Fruit fly (Drosophila melanogaster) whole organism, wandering third instar larva: Measurements from ENCODE around the gene CG42590.

Experiments used
- Abd-B ChIP-seq: fragments of >200 bp; optimal IDR thresholded peaks from 2 replicates; lab custom pipeline; 2017; ENCODE audit warnings: missing biosample characterization, missing genetic modification characterization
- CG32264 ChIP-seq: fragments of 200-800 bp; sonication (Bioruptor generic); optimal IDR thresholded peaks from 2 replicates; lab custom pipeline; 2016; ENCODE audit warnings: missing biosample characterization, missing genetic modification characterization
- CG9705 ChIP-seq: fragments of 200-800 bp; sonication (Bioruptor generic); optimal IDR thresholded peaks from 2 replicates; lab custom pipeline; 2018; ENCODE audit warnings: missing biosample characterization, mild to moderate bottlenecking, missing genetic modification characterization
- CrebA ChIP-seq: fragments of 200-800 bp; sonication (Bioruptor generic); optimal IDR thresholded peaks from 2 replicates; lab custom pipeline; 2016; ENCODE audit warnings: missing biosample characterization, mild to moderate bottlenecking, missing genetic modification characterization, borderline replicate concordance
- Dfd ChIP-seq: fragments of >200 bp; optimal IDR thresholded peaks from 2 replicates; lab custom pipeline; 2017; ENCODE audit warnings: missing biosample characterization, missing genetic modification characterization
- Dif ChIP-seq: fragments of 200-275, 200-300 bp; sonication (Bioruptor generic); optimal IDR thresholded peaks from 2 replicates; lab custom pipeline; 2018; ENCODE audit warnings: missing biosample characterization, missing genetic modification characterization; ENCODE audit not compliant: partially characterized antibody
- GATAd ChIP-seq: sonication (Bioruptor generic); optimal IDR thresholded peaks from 2 replicates; lab custom pipeline; 2016; ENCODE audit warnings: missing biosample characterization, missing genetic modification characterization
- HLH106 ChIP-seq: fragments of 200-800 bp; optimal IDR thresholded peaks from 3 replicates; lab custom pipeline; 2019; ENCODE audit warnings: missing biosample characterization, mild to moderate bottlenecking, missing genetic modification characterization, moderate library complexity
- Hnf4 ChIP-seq: fragments of 200-800 bp; sonication (Bioruptor generic); optimal IDR thresholded peaks from 2 replicates; lab custom pipeline; 2016; ENCODE audit warnings: missing biosample characterization, mild to moderate bottlenecking, missing genetic modification characterization
- Jra ChIP-seq: sonication (Bioruptor generic); optimal IDR thresholded peaks from 2 replicates; lab custom pipeline; 2016; ENCODE audit warnings: missing biosample characterization, missing genetic modification characterization
- Mio ChIP-seq: sonication (Bioruptor generic); optimal IDR thresholded peaks from 2 replicates; lab custom pipeline; 2016; ENCODE audit warnings: missing biosample characterization, missing genetic modification characterization
- Myc ChIP-seq: fragments of >200 bp; optimal IDR thresholded peaks from 2 replicates; lab custom pipeline; 2017
- OdsH ChIP-seq: fragments of 200-800 bp; sonication (Bioruptor generic); optimal IDR thresholded peaks from 2 replicates; lab custom pipeline; 2016; ENCODE audit warnings: missing biosample characterization, mild to moderate bottlenecking, missing genetic modification characterization
- Rel ChIP-seq, 2 experiments: fragments of 200-800 bp; sonication (Bioruptor generic) in 1 of 2; optimal IDR thresholded peaks; 2 replicates in 1 of 2; 3 replicates in 1 of 2; lab custom pipeline; 2016 to 2019; ENCODE audit warnings: mild to moderate bottlenecking in 2 of 2, missing biosample characterization in 2 of 2, missing genetic modification characterization in 2 of 2, moderate library complexity in 1 of 2
- Sp1 ChIP-seq: fragments of 200-800 bp; sonication (Bioruptor generic); optimal IDR thresholded peaks from 3 replicates; lab custom pipeline; 2019; ENCODE audit warnings: missing biosample characterization, mild to moderate bottlenecking, missing genetic modification characterization, moderate library complexity
- Vsx2 ChIP-seq: fragments of 200-300, 225-300 bp; sonication (Bioruptor generic); optimal IDR thresholded peaks from 2 replicates; lab custom pipeline; 2018; ENCODE audit warnings: missing biosample characterization, missing genetic modification characterization; ENCODE audit not compliant: partially characterized antibody
- brk ChIP-seq: fragments of 200-800 bp; sonication (Bioruptor generic); optimal IDR thresholded peaks from 2 replicates; lab custom pipeline; 2016; ENCODE audit warnings: missing biosample characterization, mild to moderate bottlenecking, missing genetic modification characterization
- dl ChIP-seq, 2 experiments: fragments of 175-275, 200-275 bp in 1 of 2; fragments of 200-275 bp in 1 of 2; sonication (Bioruptor generic); optimal IDR thresholded peaks; lab custom pipeline; 2018; ENCODE audit warnings: mild to moderate bottlenecking in 2 of 2, missing biosample characterization in 2 of 2, missing genetic modification characterization in 2 of 2, moderate library complexity in 2 of 2; ENCODE audit not compliant: partially characterized antibody in 2 of 2, insufficient read depth in 1 of 2
- dmrt93B ChIP-seq: fragments of 200-800 bp; sonication (Bioruptor generic); optimal IDR thresholded peaks from 2 replicates; lab custom pipeline; 2018; ENCODE audit warnings: missing biosample characterization, mild to moderate bottlenecking, missing genetic modification characterization
- dsf ChIP-seq: sonication (Bioruptor generic); optimal IDR thresholded peaks from 2 replicates; lab custom pipeline; 2016; ENCODE audit warnings: missing biosample characterization, missing genetic modification characterization, borderline replicate concordance
- ey ChIP-seq: fragments of 200-800 bp; sonication (Bioruptor generic); optimal IDR thresholded peaks from 2 replicates; lab custom pipeline; 2016; ENCODE audit warnings: missing biosample characterization, missing genetic modification characterization
- foxo ChIP-seq, 2 experiments: fragments of 200-800 bp; sonication (Bioruptor generic); optimal IDR thresholded peaks; 2 replicates in 1 of 2; 3 replicates in 1 of 2; lab custom pipeline; 2016 to 2017; ENCODE audit warnings: missing biosample characterization in 2 of 2, missing genetic modification characterization in 2 of 2
- fru ChIP-seq: fragments of 200-800 bp; sonication (Bioruptor generic); optimal IDR thresholded peaks from 3 replicates; lab custom pipeline; 2016; ENCODE audit warnings: missing biosample characterization, mild to moderate bottlenecking, missing genetic modification characterization
- h ChIP-seq: fragments of 200-800 bp; sonication (Bioruptor generic); optimal IDR thresholded peaks from 3 replicates; lab custom pipeline; 2016; ENCODE audit warnings: missing biosample characterization, mild to moderate bottlenecking, missing genetic modification characterization
- jim ChIP-seq: fragments of 175-275, 200-325 bp; sonication (Bioruptor generic); optimal IDR thresholded peaks from 2 replicates; lab custom pipeline; 2016; ENCODE audit warnings: missing biosample characterization, mild to moderate bottlenecking, missing genetic modification characterization
- psq ChIP-seq: fragments of 200-800 bp; sonication (Bioruptor generic); optimal IDR thresholded peaks from 3 replicates; lab custom pipeline; 2017; ENCODE audit warnings: missing biosample characterization, mild to moderate bottlenecking, missing genetic modification characterization, moderate library complexity
- rgr ChIP-seq: fragments of 200-800 bp; sonication (Bioruptor generic); optimal IDR thresholded peaks from 3 replicates; lab custom pipeline; 2016; ENCODE audit warnings: missing biosample characterization, mild to moderate bottlenecking, missing genetic modification characterization
- sage ChIP-seq: fragments of 200-800 bp; sonication (Bioruptor generic); optimal IDR thresholded peaks from 2 replicates; lab custom pipeline; 2016; ENCODE audit warnings: missing biosample characterization, mild to moderate bottlenecking, missing genetic modification characterization
- tai ChIP-seq: sonication (Bioruptor generic); optimal IDR thresholded peaks from 2 replicates; lab custom pipeline; 2016; ENCODE audit warnings: missing biosample characterization, missing genetic modification characterization
- usp ChIP-seq: fragments of >200 bp; optimal IDR thresholded peaks from 2 replicates; lab custom pipeline; 2017; ENCODE audit warnings: missing biosample characterization, missing genetic modification characterization
- woc ChIP-seq: sonication (Bioruptor generic); optimal IDR thresholded peaks from 2 replicates; lab custom pipeline; 2016; ENCODE audit warnings: missing biosample characterization, mild to moderate bottlenecking, missing genetic modification characterization

Gene CG42590

DNA sequence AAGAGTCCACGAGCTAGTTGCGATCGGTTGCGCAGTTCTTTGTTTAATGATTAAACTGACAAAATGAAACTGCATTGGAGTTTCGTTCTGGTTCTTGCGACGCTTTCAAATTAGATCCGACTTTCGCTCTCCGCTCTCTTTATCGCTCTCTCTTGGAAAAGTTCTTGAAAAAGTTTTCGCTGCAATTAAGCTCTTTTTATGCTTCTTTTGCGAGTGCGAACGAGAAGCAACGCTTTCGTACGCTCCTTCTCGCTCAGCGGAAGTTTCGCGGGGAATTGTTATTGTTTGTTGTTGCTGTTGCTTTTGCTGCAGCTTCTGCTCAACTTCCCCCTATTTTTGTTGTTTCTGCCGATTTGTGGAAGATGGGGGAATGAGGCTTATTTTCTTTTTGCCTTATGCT, 12.7 kb downstream of the CG42590 start:
- no peak for TF ChIP-seq usp
- TF ChIP-seq Dif, result peak; percentile 80
- TF ChIP-seq Vsx2 (GFP tag; lab: Kevin White, UChicago), result no peak
- peak; percentile 74 for TF ChIP-seq CrebA (GFP tag; lab: Kevin White, UChicago)
- no peak for TF ChIP-seq Rel (GFP tag; optimal IDR thresholded peaks at IDR 0.05; lab: Kevin White, UChicago)
- peak; percentile 77 for TF ChIP-seq Rel (tag; optimal IDR thresholded peaks at IDR 0.05; lab: Kevin White, UChicago)
- peak; percentile 18 for TF ChIP-seq brk (GFP tag; lab: Kevin White, UChicago)
- TF ChIP-seq CG32264 (GFP tag; lab: Kevin White, UChicago), result no peak
- TF ChIP-seq tai, result no peak
- TF ChIP-seq foxo (GFP tag; optimal IDR thresholded peaks at IDR 0.05; lab: Kevin White, UChicago), result no peak
- TF ChIP-seq Jra, result no peak
- peak; percentile 65 to 74 for TF ChIP-seq dl (GFP tag; optimal IDR thresholded peaks at IDR 0.05; lab: Kevin White, UChicago; ENCODE audit: insufficient read depth in 1 of 2, partially characterized antibody in 2 of 2)
- TF ChIP-seq Sp1 (GFP tag; lab: Kevin White, UChicago), result no peak
- TF ChIP-seq, all 38 proteins: peak for 5

DNA sequence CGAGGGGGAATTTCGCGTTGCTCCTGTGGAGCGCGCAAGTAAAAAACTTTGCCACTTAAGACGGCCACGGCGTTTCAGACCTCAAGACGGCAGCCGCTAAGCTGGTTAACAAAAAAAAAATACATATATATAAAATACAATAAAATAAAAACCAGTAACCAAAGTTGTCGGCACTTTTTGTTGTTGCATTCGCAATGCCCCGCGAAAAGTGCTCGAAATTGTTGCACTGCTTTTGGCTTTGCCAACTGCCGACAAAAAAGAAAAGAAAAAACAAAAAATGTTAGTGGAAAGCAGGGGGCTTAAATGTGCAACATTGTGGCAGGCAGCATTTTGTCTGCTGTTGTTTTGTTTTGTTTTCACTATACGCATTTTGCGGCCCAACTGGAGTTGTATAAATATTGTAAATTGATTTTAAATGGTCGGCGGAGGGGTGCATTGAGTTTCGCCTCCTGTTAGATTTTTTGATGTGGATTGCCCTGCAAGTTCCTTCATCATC, 24.2 kb downstream of the CG42590 start:
- TF ChIP-seq HLH106 (tag; lab: Kevin White, UChicago) (no peak), ey (GFP tag; lab: Kevin White, UChicago) (no peak), psq (no peak), tai (no peak), Myc (lab: Kevin White, UChicago) (no peak), jim (no peak), usp (no peak), sage (GFP tag; lab: Kevin White, UChicago) (no peak), Abd-B (GFP tag; lab: Kevin White, UChicago) (no peak), Jra (no peak), Dfd (no peak), dsf (GFP tag; lab: Kevin White, UChicago) (no peak), fru (GFP tag; lab: Kevin White, UChicago) (no peak), Vsx2 (GFP tag; lab: Kevin White, UChicago) (no peak), woc (no peak), OdsH (GFP tag; lab: Kevin White, UChicago) (no peak), Hnf4 (GFP tag; lab: Kevin White, UChicago) (no peak), Mio (GFP tag; lab: Kevin White, UChicago) (no peak), GATAd (no peak)

DNA sequence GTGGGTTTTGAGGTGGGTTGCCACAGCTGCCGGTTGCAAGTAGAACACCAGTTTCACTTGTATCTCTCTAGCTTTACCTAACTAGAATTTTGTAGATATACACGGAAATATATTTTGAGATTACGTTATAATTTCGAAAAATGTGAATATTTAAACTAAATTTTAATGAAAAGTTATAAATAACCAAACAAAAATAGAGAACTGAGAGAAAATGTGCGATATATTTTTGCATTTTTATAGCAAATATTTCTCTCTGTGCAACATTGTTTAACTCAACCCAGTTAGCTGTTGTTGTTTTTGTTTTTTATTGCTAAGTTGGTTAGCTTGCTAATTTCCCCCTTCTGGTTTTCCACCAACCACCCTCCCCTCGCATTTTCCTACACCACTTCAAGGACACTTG, 25.4 kb downstream of the CG42590 start:
- TF ChIP-seq Rel (GFP tag; optimal IDR thresholded peaks at IDR 0.05; lab: Kevin White, UChicago) (no peak), Rel (tag; optimal IDR thresholded peaks at IDR 0.05; lab: Kevin White, UChicago) (no peak), CG9705 (GFP tag; lab: Kevin White, UChicago) (no peak), dmrt93B (GFP tag; lab: Kevin White, UChicago) (no peak), fru (GFP tag; lab: Kevin White, UChicago) (no peak)

DNA sequence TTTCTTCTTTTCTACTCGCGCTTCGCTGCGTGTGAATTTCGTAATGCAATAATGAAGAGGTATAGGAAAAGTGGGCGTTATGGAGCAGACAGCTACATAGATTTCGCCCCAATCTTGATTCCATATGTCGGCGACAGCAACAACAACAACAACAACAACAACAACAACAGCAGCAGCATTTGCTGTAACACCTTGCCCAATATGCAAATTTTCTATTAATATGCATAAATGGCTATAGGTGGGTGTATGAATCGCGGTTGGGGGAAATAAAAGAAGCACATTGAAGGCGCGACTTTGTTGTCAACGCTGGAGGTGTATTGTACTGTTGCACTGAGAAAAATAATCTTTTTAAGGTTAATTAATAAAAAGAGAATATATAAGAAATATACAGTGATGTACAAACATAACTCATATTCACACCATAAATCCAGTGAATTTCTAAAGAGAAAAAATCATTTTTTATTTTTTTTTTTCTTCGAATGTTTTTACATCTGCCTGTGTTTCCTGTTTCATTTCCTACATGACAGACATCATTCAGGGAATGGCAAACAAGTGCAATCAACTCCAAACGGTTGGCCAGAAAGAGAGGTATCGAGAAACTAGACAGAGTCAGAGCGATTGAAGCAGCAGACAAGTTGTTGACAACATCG, 27.5 kb downstream of the CG42590 start:
- TF ChIP-seq psq, result peak; percentile 4
- no peak for TF ChIP-seq dl (GFP tag; optimal IDR thresholded peaks at IDR 0.05; lab: Kevin White, UChicago; ENCODE audit: insufficient read depth in 1 of 2, partially characterized antibody in 2 of 2)

DNA sequence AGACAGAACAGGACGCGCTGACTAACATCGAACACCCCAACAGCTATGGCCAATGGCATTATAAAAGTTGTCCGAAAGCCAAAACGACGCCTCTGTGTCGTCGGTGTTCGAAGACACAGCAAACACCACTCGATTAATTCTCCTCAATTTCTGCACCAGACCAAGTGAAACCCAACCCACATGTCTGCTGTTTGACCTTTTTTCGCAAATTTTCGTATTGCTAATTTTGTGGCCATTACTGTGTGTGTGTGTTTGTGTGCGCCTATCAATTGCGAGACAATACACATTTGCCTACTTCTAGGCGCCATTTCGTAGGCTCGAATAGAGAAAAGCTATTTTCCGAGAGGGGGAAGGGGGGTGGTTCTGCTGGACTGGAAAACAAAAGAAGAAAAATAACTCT, 29.9 kb downstream of the CG42590 start:
- TF ChIP-seq rgr (GFP tag; lab: Kevin White, UChicago) (no peak), h (GFP tag; lab: Kevin White, UChicago) (no peak), foxo (GFP tag; optimal IDR thresholded peaks at IDR 0.05; lab: Kevin White, UChicago) (no peak), psq (no peak), Dfd (no peak)
